Worm (Caenorhabditis elegans) whole organism, L3 larva: ENCODE data around the gene mlp-1.

Source experiments
- R02D3.7 ChIP-seq: fragments of 150-350 bp; optimal IDR thresholded peaks from 2 replicates; lab custom pipeline; 2014; ENCODE audit warnings: missing biosample characterization, missing genetic modification characterization
- aly-2 ChIP-seq: fragments of 150-350 bp; optimal IDR thresholded peaks from 2 replicates; lab custom pipeline; 2014; ENCODE audit warnings: missing biosample characterization, missing genetic modification characterization
- ama-1 ChIP-seq: fragments of 150-350 bp; optimal IDR thresholded peaks from 2 replicates; lab custom pipeline; 2018
- ceh-16 ChIP-seq: sonication (generic microtip); optimal IDR thresholded peaks from 2 replicates; lab custom pipeline; 2017; ENCODE audit warnings: missing biosample characterization, missing genetic modification characterization
- ceh-28 ChIP-seq: fragments of 150-350 bp; optimal IDR thresholded peaks from 2 replicates; lab custom pipeline; 2014; ENCODE audit warnings: missing biosample characterization, missing genetic modification reagents, missing genetic modification characterization
- ceh-82 ChIP-seq: fragments of 150-350 bp; optimal IDR thresholded peaks from 2 replicates; lab custom pipeline; 2014; ENCODE audit warnings: missing biosample characterization, missing genetic modification characterization
- ceh-9 ChIP-seq: sonication (generic microtip); optimal IDR thresholded peaks from 2 replicates; lab custom pipeline; 2018; ENCODE audit warnings: missing biosample characterization, missing genetic modification characterization
- daf-12 ChIP-seq: fragments of 150-350 bp; optimal IDR thresholded peaks from 2 replicates; lab custom pipeline; 2014; ENCODE audit warnings: missing biosample characterization, missing genetic modification reagents, missing genetic modification characterization
- egl-5 ChIP-seq: fragments of 150-350 bp; optimal IDR thresholded peaks from 2 replicates; lab custom pipeline; 2017; ENCODE audit warnings: missing biosample characterization, missing genetic modification reagents, missing genetic modification characterization, inconsistent platforms
- elt-2 ChIP-seq: sonication (generic microtip); optimal IDR thresholded peaks from 2 replicates; lab custom pipeline; 2016; ENCODE audit warnings: missing genetic modification reagents, mild to moderate bottlenecking, missing genetic modification characterization, missing compliant biosample characterization
- elt-3 ChIP-seq, 3 experiments: fragments of 150-350 bp in 1 of 3; sonication (generic microtip) in 2 of 3; optimal IDR thresholded peaks; 2 replicates in 2 of 3; 4 replicates in 1 of 3; lab custom pipeline; 2014 to 2017; ENCODE audit warnings: missing biosample characterization in 3 of 3, missing genetic modification characterization in 3 of 3
- fos-1 ChIP-seq: fragments of 150-350 bp; optimal IDR thresholded peaks from 2 replicates; lab custom pipeline; 2014; ENCODE audit warnings: missing biosample characterization, missing genetic modification characterization
- hmg-11 ChIP-seq: sonication (generic microtip); optimal IDR thresholded peaks from 2 replicates; lab custom pipeline; 2016; ENCODE audit warnings: missing genetic modification characterization, missing compliant biosample characterization
- jun-1 ChIP-seq: fragments of 150-350 bp; optimal IDR thresholded peaks from 2 replicates; lab custom pipeline; 2014; ENCODE audit warnings: missing biosample characterization, missing genetic modification reagents, missing genetic modification characterization
- lin-15B ChIP-seq: fragments of 150-350 bp; optimal IDR thresholded peaks from 2 replicates; lab custom pipeline; 2014; ENCODE audit warnings: missing biosample characterization, missing genetic modification characterization
- lin-39 ChIP-seq: fragments of 150-350 bp; optimal IDR thresholded peaks from 2 replicates; lab custom pipeline; 2018; ENCODE audit warnings: missing biosample characterization, missing genetic modification reagents, missing genetic modification characterization
- lsy-12 ChIP-seq: sonication (generic microtip); optimal IDR thresholded peaks from 2 replicates; lab custom pipeline; 2016; ENCODE audit warnings: mild to moderate bottlenecking, missing genetic modification characterization, missing compliant biosample characterization
- mdl-1 ChIP-seq: fragments of 150-350 bp; optimal IDR thresholded peaks from 2 replicates; lab custom pipeline; 2014; ENCODE audit warnings: missing biosample characterization, missing genetic modification characterization
- mml-1 ChIP-seq: fragments of 150-350 bp; sonication (generic microtip); optimal IDR thresholded peaks from 3 replicates; lab custom pipeline; 2014; ENCODE audit warnings: missing biosample characterization, missing genetic modification characterization
- nfya-1 ChIP-seq: sonication (generic microtip); optimal IDR thresholded peaks from 2 replicates; lab custom pipeline; 2017; ENCODE audit warnings: missing genetic modification characterization, mild to moderate bottlenecking, missing compliant biosample characterization, antibody characterized with exemption, moderate library complexity; ENCODE audit not compliant: insufficient read depth
- nhr-11 ChIP-seq: fragments of 150-350 bp; optimal IDR thresholded peaks from 2 replicates; lab custom pipeline; 2014; ENCODE audit warnings: missing biosample characterization, missing genetic modification characterization
- nhr-12 ChIP-seq: fragments of 150-350 bp; optimal IDR thresholded peaks from 2 replicates; lab custom pipeline; 2014; ENCODE audit warnings: missing biosample characterization, missing genetic modification characterization
- nhr-23 ChIP-seq: fragments of 150-350 bp; optimal IDR thresholded peaks from 2 replicates; lab custom pipeline; 2014; ENCODE audit warnings: missing biosample characterization, missing genetic modification reagents, missing genetic modification characterization
- nhr-237 ChIP-seq: fragments of 150-350 bp; optimal IDR thresholded peaks from 2 replicates; lab custom pipeline; 2014; ENCODE audit warnings: missing biosample characterization, missing genetic modification characterization
- nhr-25 ChIP-seq: sonication (generic microtip); optimal IDR thresholded peaks from 2 replicates; lab custom pipeline; 2017; ENCODE audit warnings: missing biosample characterization, missing genetic modification characterization
- nhr-28 ChIP-seq: fragments of 150-350 bp; optimal IDR thresholded peaks from 2 replicates; lab custom pipeline; 2014; ENCODE audit warnings: missing biosample characterization, missing genetic modification characterization
- nhr-43 ChIP-seq: sonication (generic microtip); optimal IDR thresholded peaks from 2 replicates; lab custom pipeline; 2016; ENCODE audit warnings: mild to moderate bottlenecking, missing genetic modification characterization, missing compliant biosample characterization; ENCODE audit not compliant: poor library complexity, severe bottlenecking
- nhr-67 ChIP-seq: fragments of 150-350 bp; optimal IDR thresholded peaks from 2 replicates; lab custom pipeline; 2014; ENCODE audit warnings: missing biosample characterization, missing genetic modification characterization
- nhr-76 ChIP-seq: fragments of 150-350 bp; sonication (generic microtip); optimal IDR thresholded peaks from 5 replicates; lab custom pipeline; 2014; ENCODE audit warnings: missing biosample characterization, missing genetic modification characterization
- nhr-77 ChIP-seq: fragments of 150-350 bp; optimal IDR thresholded peaks from 2 replicates; lab custom pipeline; 2014; ENCODE audit warnings: missing biosample characterization, missing genetic modification characterization
- pha-4 ChIP-seq: fragments of 150-350 bp; optimal IDR thresholded peaks from 2 replicates; lab custom pipeline; 2014; ENCODE audit warnings: missing biosample characterization, missing genetic modification reagents, missing genetic modification characterization
- pqm-1 ChIP-seq: fragments of 150-350 bp; optimal IDR thresholded peaks from 2 replicates; lab custom pipeline; 2017; ENCODE audit warnings: missing biosample characterization, missing genetic modification characterization, inconsistent platforms
- sea-2 ChIP-seq: fragments of 150-350 bp; sonication (generic microtip); optimal IDR thresholded peaks from 4 replicates; lab custom pipeline; 2014; ENCODE audit warnings: missing biosample characterization, missing genetic modification reagents, missing genetic modification characterization
- skn-1 ChIP-seq: fragments of 150-350 bp; optimal IDR thresholded peaks from 2 replicates; lab custom pipeline; 2014; ENCODE audit warnings: missing biosample characterization, missing genetic modification characterization
- tbx-2 ChIP-seq: sonication (generic microtip); optimal IDR thresholded peaks from 2 replicates; lab custom pipeline; 2016; ENCODE audit warnings: mild to moderate bottlenecking, missing genetic modification characterization, missing compliant biosample characterization
- unc-62 ChIP-seq: fragments of 150-350 bp; sonication (generic microtip); optimal IDR thresholded peaks from 4 replicates; lab custom pipeline; 2014; ENCODE audit warnings: missing biosample characterization, missing genetic modification reagents, missing genetic modification characterization
- zag-1 ChIP-seq: fragments of 150-350 bp; optimal IDR thresholded peaks from 2 replicates; lab custom pipeline; 2014; ENCODE audit warnings: missing biosample characterization, missing genetic modification characterization
- ztf-11 ChIP-seq: fragments of 150-350 bp; optimal IDR thresholded peaks from 2 replicates; lab custom pipeline; 2014; ENCODE audit warnings: missing biosample characterization, missing genetic modification characterization

Gene mlp-1

ce11 chrIII:5988991-5989726 is 14.3 kb upstream of the mlp-1 start:
- TF ChIP-seq nhr-67 (tag; lab: Kevin White, UChicago) (no peak), pqm-1 (tag; lab: Kevin White, UChicago) (peak; percentile 23), nfya-1 (peak; percentile 36), R02D3.7 (tag; lab: Kevin White, UChicago) (no peak), pha-4 (tag; lab: Kevin White, UChicago) (peak; percentile 15), unc-62 (GFP tag; lab: Kevin White, UChicago) (peak; percentile 64), elt-2 (tag; lab: Kevin White, UChicago) (peak; percentile 31), nhr-23 (tag; lab: Kevin White, UChicago) (peak; percentile 2), ama-1 (lab: Kevin White, UChicago) (no peak), nhr-25 (tag; lab: Kevin White, UChicago) (peak; percentile 17), lin-39 (tag; lab: Kevin White, UChicago) (peak; percentile 99)

- TF ChIP-seq nhr-11 (no peak), fos-1 (no peak), daf-12 (tag; lab: Kevin White, UChicago) (no peak), nhr-77 (tag; lab: Kevin White, UChicago) (no peak), hmg-11 (tag; lab: Kevin White, UChicago) (no peak), tbx-2 (no peak), ceh-9 (tag; lab: Kevin White, UChicago) (no peak), jun-1 (tag; lab: Kevin White, UChicago) (no peak), R02D3.7 (tag; lab: Kevin White, UChicago) (no peak), nhr-23 (tag; lab: Kevin White, UChicago) (no peak), nhr-25 (tag; lab: Kevin White, UChicago) (no peak), nhr-76 (tag; lab: Kevin White, UChicago) (no peak), sea-2 (GFP tag; lab: Kevin White, UChicago) (no peak), ceh-16 (no peak), ceh-28 (no peak), nhr-12 (tag; lab: Kevin White, UChicago) (no peak), egl-5 (no peak), elt-3 (tag; optimal IDR thresholded peaks at IDR 0.05; lab: Kevin White, UChicago) (no peak), skn-1 (tag; lab: Kevin White, UChicago) (no peak), lin-15B (tag; lab: Kevin White, UChicago) (no peak)
- TF ChIP-seq, all 47 proteins: peak for 0
Observed at ce11 chrIII:5988461-5988860, 13.6 kb upstream of the mlp-1 start.

DNA sequence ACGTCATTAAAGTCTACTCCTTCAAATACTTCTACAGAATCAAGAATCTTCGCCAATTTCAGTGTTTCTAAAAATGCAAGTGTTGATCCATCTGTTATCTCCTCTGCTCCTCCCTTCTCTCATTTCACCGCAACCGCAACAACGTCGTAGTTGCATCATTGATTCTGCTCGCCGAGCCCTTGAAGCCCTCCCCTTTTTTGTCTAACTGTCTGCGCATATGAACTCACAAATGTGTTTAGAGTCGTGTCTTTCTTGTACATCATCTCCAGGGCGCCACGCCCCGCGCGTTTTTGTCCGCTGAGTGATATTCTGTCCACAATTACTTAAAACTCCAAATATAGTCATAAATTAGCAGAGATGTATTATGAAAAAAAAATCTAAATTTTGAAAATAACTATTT is 13.2 kb upstream of the mlp-1 start:
- no peak for TF ChIP-seq daf-12 (tag; lab: Kevin White, UChicago)
- TF ChIP-seq skn-1 (tag; lab: Kevin White, UChicago), result no peak
- peak; percentile 63 for TF ChIP-seq egl-5
- TF ChIP-seq nhr-28 (tag; lab: Kevin White, UChicago), result no peak
- no peak for TF ChIP-seq mdl-1 (tag; lab: Kevin White, UChicago)
- TF ChIP-seq nhr-43 (tag; lab: Kevin White, UChicago), result no peak
- TF ChIP-seq nhr-77 (tag; lab: Kevin White, UChicago), result no peak
- no peak for TF ChIP-seq nhr-12 (tag; lab: Kevin White, UChicago)
- peak; percentile 63 for TF ChIP-seq nfya-1
- peak; percentile 74 for TF ChIP-seq lin-39 (tag; lab: Kevin White, UChicago)
- TF ChIP-seq nhr-237 (tag; lab: Kevin White, UChicago), result no peak
- TF ChIP-seq unc-62 (GFP tag; lab: Kevin White, UChicago), result no peak
- TF ChIP-seq elt-2 (tag; lab: Kevin White, UChicago), result no peak

- TF ChIP-seq daf-12 (tag; lab: Kevin White, UChicago), result no peak
- no peak for TF ChIP-seq zag-1
- TF ChIP-seq nhr-237 (tag; lab: Kevin White, UChicago), result no peak
- TF ChIP-seq egl-5, result no peak
- TF ChIP-seq ceh-82 (tag; lab: Kevin White, UChicago), result no peak
- no peak for TF ChIP-seq nhr-23 (tag; lab: Kevin White, UChicago)
- TF ChIP-seq pha-4 (tag; lab: Kevin White, UChicago), result no peak
- TF ChIP-seq tbx-2, result no peak
- TF ChIP-seq lsy-12 (tag; lab: Kevin White, UChicago), result no peak
- no peak for TF ChIP-seq ztf-11 (tag; lab: Kevin White, UChicago)
- TF ChIP-seq R02D3.7 (tag; lab: Kevin White, UChicago), result no peak
- TF ChIP-seq aly-2 (tag; lab: Kevin White, UChicago), result no peak
- no peak for TF ChIP-seq nhr-43 (tag; lab: Kevin White, UChicago)
- TF ChIP-seq ceh-28, result no peak
- no peak for TF ChIP-seq hmg-11 (tag; lab: Kevin White, UChicago)
- TF ChIP-seq pqm-1 (tag; lab: Kevin White, UChicago), result no peak
- TF ChIP-seq mml-1 (tag; lab: Kevin White, UChicago), result no peak
Observed at ce11 chrIII:5985340-5985739, 10.5 kb upstream of the mlp-1 start, which contains the start of gene T04C9.3. Gene T04C9.3, plus strand, starts transcription at chrIII:5985640.
